Fruit fly (Drosophila melanogaster): Measurements from ENCODE around the gene Alg13.

Gene Alg13

dm6 chr3R:29089662-29090007 is 48.7 kb downstream of the Alg13 start:
- TF ChIP-seq ERR (GFP tag; optimal IDR thresholded peaks at IDR 0.05) (no peak), E2f1 (GFP tag; IDR thresholded peaks at IDR 0.05) (peak; percentile 36; the same call in 1 of the 2 replicates), Rfx (GFP tag; IDR thresholded peaks at IDR 0.05) (peak; percentile 64), Taf1 (GFP tag; IDR thresholded peaks at IDR 0.05) (0 out of 2 replicates have a peak, but pooled peaks have one; percentile 23), CG7928 (GFP tag; optimal IDR thresholded peaks at IDR 0.05) (no peak), gem (tag; optimal IDR thresholded peaks at IDR 0.05) (peak; percentile 54), lov (optimal IDR thresholded peaks at IDR 0.05) (no peak), lov (GFP tag; IDR thresholded peaks at IDR 0.05) (no peak), CG15073 (GFP tag; optimal IDR thresholded peaks at IDR 0.05) (no peak), br (optimal IDR thresholded peaks at IDR 0.05) (no peak), CG17829 (tag; optimal IDR thresholded peaks at IDR 0.05) (peak; percentile 63), CG15514 (GFP tag; optimal IDR thresholded peaks at IDR 0.05) (peak; percentile 41), CG2202 (tag; optimal IDR thresholded peaks at IDR 0.05) (no peak), gcm (GFP tag; optimal IDR thresholded peaks at IDR 0.05) (no peak), vfl (GFP tag; optimal IDR thresholded peaks at IDR 0.05) (no peak), dati (GFP tag; IDR thresholded peaks at IDR 0.05) (no peak), hth (optimal IDR thresholded peaks at IDR 0.05) (no peak), CG4424 (GFP tag; optimal IDR thresholded peaks at IDR 0.05) (peak; percentile 43), YL-1 (GFP tag; optimal IDR thresholded peaks at IDR 0.05) (no peak), BtbVII (GFP tag; optimal IDR thresholded peaks at IDR 0.05) (peak; percentile 48), dysf (GFP tag; IDR thresholded peaks at IDR 0.05) (peak; percentile 83), CG11560 (tag; IDR thresholded peaks at IDR 0.05) (no peak), salm (tag; optimal IDR thresholded peaks at IDR 0.05) (no peak), ranshi (GFP tag; IDR thresholded peaks at IDR 0.05) (peak; percentile 42; the same call in 1 of the 2 replicates), bsh (GFP tag; optimal IDR thresholded peaks at IDR 0.05) (no peak), CG14050 (GFP tag; IDR thresholded peaks at IDR 0.05) (0 out of 3 replicates have a peak, but pooled peaks have one; percentile 10), jumu (GFP tag; optimal IDR thresholded peaks at IDR 0.05) (peak; percentile 47), CG14860 (GFP tag; IDR thresholded peaks at IDR 0.05; ENCODE audit: partially characterized antibody) (no peak), exex (tag; optimal IDR thresholded peaks at IDR 0.05) (no peak), CG4730 (GFP tag; IDR thresholded peaks at IDR 0.05) (peak; percentile 23; the same call in 1 of the 2 replicates), PHDP (tag; optimal IDR thresholded peaks at IDR 0.05) (no peak), Doc2 (GFP tag; IDR thresholded peaks at IDR 0.05) (no peak; the same call in 1 of the 2 replicates), MTF-1 (GFP tag; optimal IDR thresholded peaks at IDR 0.05; ENCODE audit: borderline replicate concordance) (no peak), CG3838 (GFP tag; optimal IDR thresholded peaks at IDR 0.05) (no peak), onecut (GFP tag; IDR thresholded peaks at IDR 0.05) (peak; percentile 6; the same call in 1 of the 2 replicates), knrl (GFP tag; IDR thresholded peaks at IDR 0.05; ENCODE audit: partially characterized antibody) (no peak), caup (GFP tag; optimal IDR thresholded peaks at IDR 0.05; ENCODE audit: severe bottlenecking) (peak; percentile 29), bigmax (GFP tag; optimal IDR thresholded peaks at IDR 0.05) (no peak), Hr3 (GFP tag; optimal IDR thresholded peaks at IDR 0.05) (no peak), CG8281 (tag; optimal IDR thresholded peaks at IDR 0.05) (no peak), CG9609 (GFP tag; optimal IDR thresholded peaks at IDR 0.05) (no peak), Rx (GFP tag; IDR thresholded peaks at IDR 0.05) (no peak), Gsc (GFP tag; IDR thresholded peaks at IDR 0.05) (no peak), Trl (optimal IDR thresholded peaks at IDR 0.05) (no peak), Trl (GFP tag; optimal IDR thresholded peaks at IDR 0.05) (no peak), CG12659 (GFP tag; optimal IDR thresholded peaks at IDR 0.05) (no peak), CG17568 (GFP tag; optimal IDR thresholded peaks at IDR 0.05) (no peak), CG15601 (tag; optimal IDR thresholded peaks at IDR 0.05) (no peak), CG6254 (GFP tag; optimal IDR thresholded peaks at IDR 0.05) (no peak), CG13123 (GFP tag; optimal IDR thresholded peaks at IDR 0.05) (no peak), Side (GFP tag; optimal IDR thresholded peaks at IDR 0.05) (no peak), CG2120 (GFP tag; optimal IDR thresholded peaks at IDR 0.05) (no peak)
